Worm (Caenorhabditis elegans) whole organism, L4/young adult: Measurements from ENCODE around the gene klc-2.

ENCODE experiments used
- W03F9.2 ChIP-seq: fragments of 150-350 bp; optimal IDR thresholded peaks from 2 replicates; lab custom pipeline; 2014; ENCODE audit warnings: missing biosample characterization, missing genetic modification characterization
- dao-5 ChIP-seq: sonication (generic microtip); optimal IDR thresholded peaks from 2 replicates; lab custom pipeline; 2016; ENCODE audit warnings: missing genotype, missing genetic modification characterization, moderate library complexity, missing compliant biosample characterization
- him-1 ChIP-seq: sonication (generic microtip); optimal IDR thresholded peaks from 2 replicates; lab custom pipeline; 2016; ENCODE audit warnings: missing genotype, missing genetic modification reagents, missing genetic modification characterization, missing compliant biosample characterization

klc-2 gene

DNA sequence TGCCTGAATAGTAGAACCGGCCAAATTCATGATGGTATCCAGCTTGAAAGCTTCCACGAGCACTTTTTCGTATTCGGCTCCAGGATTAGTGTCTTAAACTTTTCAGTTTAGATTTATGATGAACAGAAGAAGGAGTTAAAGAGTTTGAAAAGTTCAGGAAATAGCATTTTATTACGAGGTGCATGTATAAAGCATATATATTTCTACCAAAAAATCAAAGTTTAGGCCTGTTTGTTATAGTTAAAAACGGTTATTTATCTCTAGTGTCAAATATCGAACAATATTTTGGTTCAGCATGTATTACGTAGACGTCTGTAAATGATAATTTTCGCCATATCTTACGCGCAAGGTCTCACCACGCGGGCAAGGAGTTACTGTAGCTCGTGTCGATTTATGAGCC is at the start of gene klc-2:
klc-2 (minus strand) TSS at position 101 of the 400 bp plus-strand sequence.
- no peak for TF ChIP-seq dao-5 (tag; lab: Kevin White, UChicago)
- no peak for TF ChIP-seq W03F9.2 (tag; lab: Kevin White, UChicago)
- TF ChIP-seq him-1: no peak

DNA sequence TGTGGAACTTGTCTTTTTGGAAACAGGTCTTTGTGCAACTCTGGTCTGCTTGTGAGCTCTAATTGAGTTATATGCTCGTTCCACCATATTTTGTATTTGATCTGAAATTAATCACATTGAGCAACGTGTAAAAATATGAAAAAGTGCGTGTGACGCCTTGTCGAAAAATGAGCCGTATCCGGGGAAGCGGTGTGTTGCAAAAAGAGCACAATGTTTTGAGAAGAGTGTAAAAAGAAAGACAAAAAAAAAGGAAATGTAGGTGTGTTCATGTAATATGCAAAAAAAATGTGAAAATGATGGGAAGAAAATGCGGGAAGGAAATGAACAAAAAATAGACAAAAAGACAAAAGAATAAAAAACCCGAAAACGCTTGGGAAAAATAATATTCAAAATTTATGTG is 49.6 kb upstream of the klc-2 start, which contains the start of gene acy-4:
acy-4 (minus strand) TSS at position 101 of the 400 bp plus-strand sequence.
- TF ChIP-seq him-1 (no peak), W03F9.2 (tag; lab: Kevin White, UChicago) (no peak), dao-5 (tag; lab: Kevin White, UChicago) (no peak)

DNA sequence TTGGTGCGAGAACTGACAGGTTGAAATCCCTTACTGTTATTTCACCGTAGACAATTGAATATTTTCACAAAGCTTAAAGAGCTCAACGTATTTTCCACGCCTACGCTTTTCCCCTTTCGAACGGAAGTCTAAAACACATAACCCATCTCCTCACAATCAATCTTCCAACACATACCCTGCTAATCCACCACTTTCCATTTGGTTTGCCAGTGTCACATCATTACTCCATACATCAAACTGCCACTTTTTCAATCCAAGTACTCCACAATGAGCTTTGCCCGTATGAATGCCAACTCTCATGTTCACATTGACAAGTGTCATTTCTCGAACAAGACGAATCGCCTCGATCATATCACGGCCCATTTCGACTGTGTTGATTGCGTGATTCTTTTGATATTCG is 46.8 kb upstream of the klc-2 start:
- TF ChIP-seq him-1 (no peak), dao-5 (tag; lab: Kevin White, UChicago) (no peak), W03F9.2 (tag; lab: Kevin White, UChicago) (no peak)

DNA sequence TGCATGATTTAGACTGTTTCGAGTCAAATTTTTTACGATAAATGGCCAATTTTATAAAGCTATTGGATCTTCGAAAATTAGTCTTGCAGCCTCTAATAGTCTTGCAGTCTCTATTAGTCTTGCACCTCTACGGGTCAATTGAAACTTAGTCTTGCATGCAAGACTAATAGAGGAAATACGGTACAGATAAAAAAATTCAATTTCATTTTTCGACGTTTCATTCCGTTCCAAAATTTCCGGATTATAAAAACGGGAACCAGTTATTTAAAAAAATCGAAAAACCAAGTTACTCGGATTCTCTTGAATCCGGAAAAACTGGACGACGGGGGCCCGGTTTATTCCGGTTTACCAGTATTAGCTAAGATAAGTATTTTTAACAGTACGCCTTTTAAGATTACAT is 40.2 kb upstream of the klc-2 start, which contains the start of gene M03E7.1:
M03E7.1 (plus strand) TSS at position 301 of the 400 bp plus-strand sequence.
- no peak for TF ChIP-seq dao-5 (tag; lab: Kevin White, UChicago)
- no peak for TF ChIP-seq W03F9.2 (tag; lab: Kevin White, UChicago)
- TF ChIP-seq him-1: no peak

DNA sequence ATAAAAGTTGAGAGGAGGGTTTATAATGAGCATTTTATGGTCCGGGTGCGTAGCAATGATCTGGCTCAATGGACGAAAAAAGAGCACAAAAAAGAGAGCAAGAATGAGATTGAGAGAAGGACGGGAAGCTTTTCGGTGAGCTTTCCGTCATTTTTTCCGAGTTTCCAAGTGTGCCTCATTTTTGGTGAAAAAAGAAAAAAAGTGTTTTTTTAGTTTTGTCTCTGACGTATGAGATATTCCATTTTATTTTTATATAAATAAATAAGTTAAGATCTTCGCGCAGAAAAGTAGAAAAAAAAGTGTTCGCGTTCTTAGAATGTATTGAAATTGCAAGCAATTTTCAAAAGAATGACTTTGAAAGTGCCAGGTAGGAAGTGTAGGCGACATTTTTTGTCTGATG is 38.8 kb upstream of the klc-2 start, which contains the start of gene memb-2:
memb-2 (minus strand) TSS at position 101 of the 400 bp plus-strand sequence.
- TF ChIP-seq him-1: no peak
- TF ChIP-seq dao-5 (tag; lab: Kevin White, UChicago): no peak
- no peak for TF ChIP-seq W03F9.2 (tag; lab: Kevin White, UChicago)

DNA sequence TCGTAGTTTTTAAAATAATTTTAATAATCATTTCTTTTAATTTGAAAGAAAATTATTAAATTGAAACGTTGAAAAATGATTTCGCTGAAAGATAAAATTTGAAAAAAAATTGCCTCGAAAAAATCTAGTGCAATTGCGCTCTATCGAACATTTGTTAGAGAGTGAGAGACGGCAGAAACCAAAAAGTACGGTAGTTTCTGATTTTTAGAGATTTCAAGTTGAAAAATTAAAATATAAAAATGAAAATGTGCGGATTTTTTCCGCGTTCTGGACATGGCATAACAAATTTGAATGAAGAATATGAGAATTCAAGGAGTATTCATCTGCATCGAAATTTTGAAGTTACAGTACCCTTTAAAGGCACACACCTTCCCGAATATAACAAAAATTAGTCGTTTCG is 38.2 kb upstream of the klc-2 start:
- TF ChIP-seq him-1 (no peak), W03F9.2 (tag; lab: Kevin White, UChicago) (no peak), dao-5 (tag; lab: Kevin White, UChicago) (no peak)

DNA sequence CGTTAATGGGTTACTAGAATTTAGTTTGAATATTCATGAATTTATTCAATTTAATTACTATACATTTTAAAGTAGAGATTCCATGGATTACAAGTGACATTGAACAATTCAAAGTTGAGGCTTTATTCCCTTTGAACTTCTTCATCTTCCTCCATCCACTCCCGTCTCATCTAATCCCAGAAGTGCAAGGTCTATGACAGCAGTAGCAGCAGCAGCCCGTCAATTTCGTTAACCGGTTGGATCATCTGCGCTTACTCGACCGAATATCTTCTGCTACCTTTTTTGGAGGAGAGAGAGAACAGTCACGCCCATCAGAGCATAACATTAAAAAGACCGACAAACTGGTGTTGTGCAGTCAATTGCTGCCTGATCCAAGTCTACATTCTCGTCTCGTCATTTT is 36.1 kb upstream of the klc-2 start, which contains the start of gene M03E7.2:
M03E7.2 (plus strand) TSS at position 301 of the 400 bp plus-strand sequence.
- TF ChIP-seq dao-5 (tag; lab: Kevin White, UChicago): no peak
- no peak for TF ChIP-seq W03F9.2 (tag; lab: Kevin White, UChicago)
- TF ChIP-seq him-1: no peak

DNA sequence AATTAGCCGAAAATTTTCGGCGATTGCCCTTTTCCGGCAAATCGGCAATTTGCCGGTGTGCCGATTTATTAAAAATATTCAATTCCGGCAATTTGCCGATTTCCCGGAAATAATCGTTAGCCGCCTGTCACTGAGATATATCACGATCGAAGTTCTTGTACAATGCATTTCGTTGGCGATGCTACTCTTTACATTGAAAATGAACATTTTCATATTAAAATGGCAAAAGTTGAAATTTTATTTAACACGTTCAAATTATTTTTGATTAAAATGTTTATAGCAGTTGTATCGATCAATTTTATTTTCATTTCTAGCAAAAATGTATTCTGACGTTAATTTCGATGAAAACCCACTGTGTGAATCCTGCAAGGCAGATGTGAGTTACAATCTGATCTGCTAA is 33.5 kb upstream of the klc-2 start, which contains the start of gene M03E7.3:
M03E7.3 (plus strand) TSS at position 301 of the 400 bp plus-strand sequence.
- TF ChIP-seq dao-5 (tag; lab: Kevin White, UChicago) (no peak), W03F9.2 (tag; lab: Kevin White, UChicago) (no peak), him-1 (no peak)

DNA sequence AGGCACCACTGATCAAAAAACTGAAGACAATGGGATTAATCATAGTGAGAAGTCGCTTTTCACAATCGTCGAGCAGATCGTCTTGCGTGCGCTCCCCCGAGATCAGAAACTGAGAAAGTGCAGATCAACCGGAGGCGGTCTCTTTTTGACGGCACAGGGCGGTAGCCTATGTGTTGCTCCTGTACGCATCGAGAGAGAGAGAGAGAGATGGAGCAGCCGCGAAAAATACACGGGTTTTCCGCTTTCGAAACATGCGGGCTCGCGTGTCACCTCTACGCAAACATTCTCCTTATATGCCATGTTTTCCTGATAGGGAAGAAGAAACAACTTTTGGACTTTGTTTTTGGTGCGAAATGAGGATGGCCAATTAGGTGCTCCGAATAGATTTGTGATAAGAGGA is 31.9 kb upstream of the klc-2 start, which contains the start of gene lrpc-1:
lrpc-1 (minus strand) TSS at position 101 of the 400 bp plus-strand sequence.
- TF ChIP-seq dao-5 (tag; lab: Kevin White, UChicago) (no peak), W03F9.2 (tag; lab: Kevin White, UChicago) (no peak), him-1 (no peak)

DNA sequence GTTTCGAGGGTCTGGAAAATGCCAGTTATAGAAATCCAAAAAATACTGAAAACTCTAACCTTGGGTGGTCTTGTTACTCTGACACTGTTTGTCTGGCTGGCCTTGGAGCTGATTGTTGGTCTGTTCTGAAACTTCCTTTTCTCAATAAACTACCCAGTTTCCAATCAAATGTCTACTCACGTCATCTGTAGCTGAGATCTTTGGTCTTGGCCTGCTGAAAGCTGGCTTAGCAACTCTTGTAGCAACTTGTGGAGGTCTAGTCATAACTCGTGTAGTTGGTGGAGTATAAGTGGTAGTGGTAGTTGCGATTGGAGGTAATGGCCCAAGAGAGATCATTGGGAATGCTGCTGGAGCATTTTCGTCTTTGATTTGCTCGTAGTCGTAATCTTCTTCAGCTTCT is 29.0 kb upstream of the klc-2 start:
- TF ChIP-seq him-1: no peak
- TF ChIP-seq W03F9.2 (tag; lab: Kevin White, UChicago): no peak
- TF ChIP-seq dao-5 (tag; lab: Kevin White, UChicago): no peak

DNA sequence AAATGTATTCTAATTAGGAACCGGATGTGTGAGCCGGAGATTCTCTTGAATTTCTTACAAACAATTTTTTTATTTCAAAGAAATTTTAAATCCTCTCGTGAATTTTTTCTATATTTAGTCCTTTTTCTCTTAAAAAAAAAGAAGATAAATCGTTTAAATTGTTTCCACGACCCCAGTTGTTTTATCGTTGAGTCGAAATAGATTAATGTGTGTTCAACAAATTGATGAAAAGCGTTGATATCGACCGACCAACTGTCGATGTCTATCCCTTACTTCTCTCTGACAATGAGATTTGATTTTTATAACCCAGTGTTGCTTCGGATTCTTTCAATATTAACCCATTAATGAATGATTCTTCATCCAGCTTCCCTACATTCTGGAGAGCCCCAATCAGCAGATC is 25.0 kb upstream of the klc-2 start, which contains the start of gene CD4.1:
CD4.1 (plus strand) TSS at position 301 of the 400 bp plus-strand sequence.
- TF ChIP-seq him-1 (no peak), dao-5 (tag; lab: Kevin White, UChicago) (no peak), W03F9.2 (tag; lab: Kevin White, UChicago) (no peak)

DNA sequence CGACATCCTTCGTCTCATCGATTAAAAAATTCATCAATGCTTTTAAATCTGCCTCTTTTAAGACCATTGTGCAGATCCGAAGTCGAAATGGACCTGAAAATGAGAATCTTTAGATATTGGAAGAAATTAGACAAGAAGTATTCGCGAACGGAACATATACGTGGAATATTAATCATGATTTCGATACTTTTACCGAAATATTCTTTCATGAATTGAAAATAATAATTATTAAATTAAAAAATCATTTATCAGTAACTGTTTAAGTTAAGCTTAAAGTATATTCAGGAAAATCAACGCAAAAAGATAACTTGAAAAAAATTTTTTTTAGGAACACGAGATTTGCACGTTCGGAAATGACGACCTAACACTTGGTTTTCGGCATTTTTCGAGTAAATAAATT is 20.1 kb upstream of the klc-2 start, which contains the start of gene CD4.8:
CD4.8 (minus strand) TSS at position 101 of the 400 bp plus-strand sequence.
- TF ChIP-seq dao-5 (tag; lab: Kevin White, UChicago) (no peak), W03F9.2 (tag; lab: Kevin White, UChicago) (no peak), him-1 (no peak)

DNA sequence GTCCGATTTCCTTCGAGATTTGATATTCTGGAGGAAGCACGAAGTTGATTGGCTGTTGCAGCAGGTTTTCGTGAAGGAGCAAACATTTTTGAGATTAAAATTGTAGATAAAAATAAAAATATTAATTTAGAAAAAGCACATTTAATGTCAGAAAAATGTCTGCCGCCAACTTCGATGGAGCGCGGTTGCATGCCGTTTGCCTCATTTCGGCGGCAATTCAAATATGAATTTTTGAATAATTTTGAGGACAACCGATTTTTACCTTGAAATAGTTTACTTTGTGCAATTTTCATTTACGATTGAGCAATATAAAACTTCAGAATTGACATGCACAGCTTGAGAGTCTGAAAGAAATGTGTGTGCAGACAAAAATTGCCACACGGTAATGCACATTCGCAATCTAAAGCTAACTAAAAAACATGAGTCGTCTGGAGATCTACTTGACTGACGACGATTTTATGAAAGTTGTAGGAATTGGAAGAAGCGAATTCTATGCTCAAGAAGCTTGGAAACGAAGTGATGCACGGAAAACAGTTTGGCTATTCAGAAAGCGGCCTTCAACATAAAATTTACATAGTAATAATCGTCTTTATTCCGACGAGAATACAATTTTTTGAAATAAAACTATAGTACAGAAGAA is 15.3 kb upstream of the klc-2 start, which contains the start of gene zhit-1:
zhit-1 (minus strand) TSS at position 161 of the 640 bp plus-strand sequence.
- TF ChIP-seq him-1 (no peak), W03F9.2 (tag; lab: Kevin White, UChicago) (peak; percentile 1), dao-5 (tag; lab: Kevin White, UChicago) (no peak)

DNA sequence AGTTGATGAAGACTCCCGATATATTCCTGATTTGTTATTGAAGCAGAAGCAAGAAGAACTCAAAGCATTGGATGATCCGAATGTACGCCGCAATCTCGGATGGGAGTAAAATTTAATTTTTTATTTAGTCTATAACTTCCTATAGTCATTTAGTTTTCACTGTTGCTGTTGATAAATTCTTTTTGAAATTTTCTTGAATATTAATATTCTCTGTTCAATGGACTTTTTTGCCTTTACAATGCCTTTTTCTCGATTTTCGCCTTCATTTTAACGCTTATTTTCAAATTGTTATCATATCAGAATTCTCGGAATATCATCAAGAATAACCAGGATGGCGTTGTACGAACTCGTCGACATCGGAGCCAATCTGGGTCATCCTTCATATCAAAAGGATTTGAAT is 13.1 kb upstream of the klc-2 start, which contains the start of gene crn-2:
crn-2 (plus strand) TSS at position 301 of the 400 bp plus-strand sequence.
- TF ChIP-seq him-1: no peak
- no peak for TF ChIP-seq dao-5 (tag; lab: Kevin White, UChicago)
- no peak for TF ChIP-seq W03F9.2 (tag; lab: Kevin White, UChicago)
